Worm (Caenorhabditis elegans): ENCODE measurements around the gene glb-28.

glb-28 gene

DNA sequence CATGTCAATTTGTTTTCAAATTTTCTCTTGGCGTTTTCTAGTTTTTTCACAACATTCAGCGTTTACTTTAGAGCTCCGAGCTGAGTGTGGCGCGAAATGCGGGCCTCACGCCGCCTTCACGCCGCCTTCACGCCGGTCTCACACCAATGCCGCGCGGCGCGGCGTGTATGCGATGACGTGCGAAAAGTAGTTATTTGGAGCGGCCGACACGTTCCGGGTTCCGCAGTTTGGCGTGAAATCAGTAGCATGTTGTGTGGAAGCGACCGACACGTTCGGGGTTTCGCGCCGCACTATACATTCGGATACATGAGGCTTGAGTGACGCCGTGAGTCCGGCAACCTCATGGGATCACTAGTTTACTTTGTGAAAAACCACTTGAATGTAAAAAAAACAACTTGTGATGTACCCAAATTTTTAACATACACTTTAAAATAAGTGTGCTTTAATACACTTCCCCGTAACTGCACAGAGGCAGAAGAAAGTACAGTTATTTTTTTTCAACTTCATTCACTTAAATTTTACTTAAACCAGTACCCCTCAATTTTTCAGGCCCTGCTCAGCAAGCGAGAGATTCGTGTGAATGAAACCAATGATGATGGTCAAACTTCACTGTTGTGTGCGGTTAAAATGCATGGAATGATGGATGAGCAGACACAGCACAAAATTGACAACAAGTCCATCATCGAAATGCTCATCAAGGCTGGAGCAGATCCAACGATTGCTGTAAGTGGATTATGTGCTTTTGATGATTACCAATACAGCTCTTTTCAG lies 45.3 kb upstream of the glb-28 start (continued):
- no peak for TF ChIP-seq ces-1 (GFP tag; optimal IDR thresholded peaks at IDR 0.05)
- no peak for TF ChIP-seq jun-1 (tag; optimal IDR thresholded peaks at IDR 0.05)
- no peak for TF ChIP-seq lin-13 (GFP tag; optimal IDR thresholded peaks at IDR 0.05)
- no peak for TF ChIP-seq T20F7.1 (GFP tag; optimal IDR thresholded peaks at IDR 0.05)
- no peak for TF ChIP-seq ceh-28 (tag; optimal IDR thresholded peaks at IDR 0.05)
- TF ChIP-seq lin-38 (GFP tag; IDR thresholded peaks at IDR 0.05): no peak
- no peak for TF ChIP-seq gei-8 (GFP tag; optimal IDR thresholded peaks at IDR 0.05)
- no peak for TF ChIP-seq madf-9 (GFP tag; conservative IDR thresholded peaks at IDR 0.05)
- TF ChIP-seq zip-2 (tag; optimal IDR thresholded peaks at IDR 0.05): no peak
- no peak for TF ChIP-seq snpc-1.2 (GFP tag; IDR thresholded peaks at IDR 0.05)
- TF ChIP-seq lin-1 (GFP tag; IDR thresholded peaks at IDR 0.05): no peak
- TF ChIP-seq mes-2 (tag; optimal IDR thresholded peaks at IDR 0.05; ENCODE audit: poor library complexity, severe bottlenecking): no peak
- TF ChIP-seq nhr-6 (tag; optimal IDR thresholded peaks at IDR 0.05): no peak
- no peak for TF ChIP-seq lin-39 (tag; optimal IDR thresholded peaks at IDR 0.05)
- TF ChIP-seq hmg-1.1 (GFP tag; IDR thresholded peaks at IDR 0.05): no peak
- TF ChIP-seq dmd-6 (GFP tag; IDR thresholded peaks at IDR 0.05): 0 out of 2 replicates have a peak, but pooled peaks have one; percentile 19
- no peak for TF ChIP-seq ceh-62 (tag; optimal IDR thresholded peaks at IDR 0.05)
- no peak for TF ChIP-seq nhr-25 (tag; optimal IDR thresholded peaks at IDR 0.05; ENCODE audit: borderline replicate concordance, insufficient read depth)
- no peak for TF ChIP-seq ZK546.5 (tag; optimal IDR thresholded peaks at IDR 0.05)
- no peak for TF ChIP-seq daf-8 (GFP tag; IDR thresholded peaks at IDR 0.05)
- TF ChIP-seq lin-15B (tag; optimal IDR thresholded peaks at IDR 0.05): no peak
- TF ChIP-seq ztf-7 (tag; optimal IDR thresholded peaks at IDR 0.05): no peak
- no peak for TF ChIP-seq mxl-3 (GFP tag; optimal IDR thresholded peaks at IDR 0.05)
- TF ChIP-seq skn-1 (tag; optimal IDR thresholded peaks at IDR 0.05): no peak
- TF ChIP-seq Y48G9A.11 (GFP tag; IDR thresholded peaks at IDR 0.05): no peak
- peak; percentile 75 for TF ChIP-seq set-16 (GFP tag; IDR thresholded peaks at IDR 0.05)
- no peak for TF ChIP-seq zag-1 (tag; optimal IDR thresholded peaks at IDR 0.05)
- no peak for TF ChIP-seq F44E2.7 (GFP tag; IDR thresholded peaks at IDR 0.05)
- TF ChIP-seq Y105C5A.15 (GFP tag; IDR thresholded peaks at IDR 0.05): no peak
- TF ChIP-seq rbr-2 (tag; optimal IDR thresholded peaks at IDR 0.05): peak; percentile 8
- no peak for TF ChIP-seq nhr-28 (tag; optimal IDR thresholded peaks at IDR 0.05)
- no peak for TF ChIP-seq daf-16 (GFP tag; optimal IDR thresholded peaks at IDR 0.05)
- no peak for TF ChIP-seq daf-16 (tag; optimal IDR thresholded peaks at IDR 0.05)
- no peak for TF ChIP-seq aly-2 (tag; optimal IDR thresholded peaks at IDR 0.05)
- no peak for TF ChIP-seq dmd-9 (GFP tag; IDR thresholded peaks at IDR 0.05)
- TF ChIP-seq aha-1 (tag): no peak
- TF ChIP-seq zfp-3 (GFP tag; conservative IDR thresholded peaks at IDR 0.05): no peak
- TF ChIP-seq vab-7 (GFP tag; IDR thresholded peaks at IDR 0.05): 0 out of 2 replicates have a peak, but pooled peaks have one; percentile 16
- no peak for TF ChIP-seq zfp-2 (tag; optimal IDR thresholded peaks at IDR 0.05)
- no peak for TF ChIP-seq nhr-102 (tag; optimal IDR thresholded peaks at IDR 0.05)
- no peak for TF ChIP-seq F10B5.3 (tag; optimal IDR thresholded peaks at IDR 0.05)
- TF ChIP-seq ceh-82 (tag; optimal IDR thresholded peaks at IDR 0.05): no peak
- TF ChIP-seq ztf-11 (tag; optimal IDR thresholded peaks at IDR 0.05): no peak
- no peak for TF ChIP-seq ceh-32 (tag; optimal IDR thresholded peaks at IDR 0.05; ENCODE audit: poor library complexity)
- no peak for TF ChIP-seq madf-5 (GFP tag; IDR thresholded peaks at IDR 0.05)
- no peak for TF ChIP-seq daf-19 (GFP tag; conservative IDR thresholded peaks at IDR 0.05)
- no peak for TF ChIP-seq nhr-48 (tag; optimal IDR thresholded peaks at IDR 0.05)
- TF ChIP-seq unc-130 (GFP tag; optimal IDR thresholded peaks at IDR 0.05): no peak
- TF ChIP-seq ctbp-1 (GFP tag; IDR thresholded peaks at IDR 0.05): no peak
- no peak for TF ChIP-seq arid-1 (GFP tag; conservative IDR thresholded peaks at IDR 0.05)
- no peak for TF ChIP-seq unc-62 (GFP tag; optimal IDR thresholded peaks at IDR 0.05 in 1 of 2)
- TF ChIP-seq unc-62 (tag; optimal IDR thresholded peaks at IDR 0.05): no peak
